Worm (Caenorhabditis elegans) whole organism, L4 larva: Measurements from ENCODE around the gene nstp-4.
A peak's percentile ranks its signal among the peaks of the same experiment; 100 is the strongest.

Experiments used
- F26F4.8 ChIP-seq: fragments of 200-800 bp; sonication (Bioruptor generic); conservative IDR thresholded peaks from 2 replicates; pipeline ENCODE4 v1.3.6; 2022; ENCODE audit warnings: missing genetic modification characterization, missing compliant biosample characterization
- F37D6.2 ChIP-seq: sonication (generic microtip); optimal IDR thresholded peaks from 2 replicates; lab custom pipeline; 2016; ENCODE audit warnings: mild to moderate bottlenecking, missing genetic modification characterization, missing compliant biosample characterization
- T20F7.1 ChIP-seq: fragments of 200-800 bp; sonication (Bioruptor generic); optimal IDR thresholded peaks from 2 replicates; lab custom pipeline; 2018; ENCODE audit warnings: mild to moderate bottlenecking, missing genetic modification characterization, missing compliant biosample characterization
- Y105C5A.15 ChIP-seq: fragments of 200-800 bp; sonication (Bioruptor generic); IDR thresholded peaks from 2 replicates; pipeline ENCODE4 v1.3.6; 2022; ENCODE audit warnings: missing genetic modification characterization, missing compliant biosample characterization
- Y48G9A.11 ChIP-seq: fragments of 200-800 bp; sonication (Bioruptor generic); IDR thresholded peaks from 2 replicates; pipeline ENCODE4 v1.3.6; 2022; ENCODE audit warnings: missing genetic modification reagents, missing genetic modification characterization, missing compliant biosample characterization
- aha-1 ChIP-seq: fragments of 150-350 bp; peaks from one replicate; lab custom pipeline; 2014; ENCODE audit warnings: missing biosample characterization, missing genetic modification characterization
- ama-1 ChIP-seq: fragments of 150-350 bp; optimal IDR thresholded peaks from 2 replicates; lab custom pipeline; 2014; ENCODE audit warnings: inconsistent platforms, mixed read lengths
- attf-4 ChIP-seq: sonication (generic microtip); optimal IDR thresholded peaks from 3 replicates; lab custom pipeline; 2017; ENCODE audit warnings: missing biosample characterization, missing genetic modification characterization
- ceh-20 ChIP-seq: fragments of 200-800 bp; sonication (Bioruptor generic); IDR thresholded peaks from 2 replicates; pipeline ENCODE4 v1.3.6; 2022; ENCODE audit warnings: missing genetic modification reagents, missing genetic modification characterization, missing compliant biosample characterization
- ceh-32 ChIP-seq: sonication (generic microtip); optimal IDR thresholded peaks from 2 replicates; lab custom pipeline; 2016; ENCODE audit warnings: mild to moderate bottlenecking, missing genetic modification characterization, missing compliant biosample characterization; ENCODE audit not compliant: poor library complexity
- ceh-62 ChIP-seq: sonication (generic microtip); optimal IDR thresholded peaks from 2 replicates; lab custom pipeline; 2017; ENCODE audit warnings: missing biosample characterization, missing genetic modification characterization
- ceh-82 ChIP-seq: sonication (generic microtip); optimal IDR thresholded peaks from 2 replicates; lab custom pipeline; 2017; ENCODE audit warnings: missing biosample characterization, missing genetic modification characterization
- cey-2 ChIP-seq: sonication (generic microtip); optimal IDR thresholded peaks from 3 replicates; lab custom pipeline; 2017; ENCODE audit warnings: missing genetic modification characterization, mild to moderate bottlenecking, missing compliant biosample characterization, antibody characterized with exemption, borderline replicate concordance; ENCODE audit not compliant: insufficient read depth
- daf-12 ChIP-seq: fragments of 150-350 bp; optimal IDR thresholded peaks from 2 replicates; lab custom pipeline; 2014; ENCODE audit warnings: missing biosample characterization, missing genetic modification reagents, missing genetic modification characterization
- daf-16 ChIP-seq, 3 experiments: sonication (generic microtip); optimal IDR thresholded peaks; 2 replicates each; lab custom pipeline; 2016 to 2017; ENCODE audit warnings: missing genetic modification characterization in 3 of 3, missing genetic modification reagents in 3 of 3, mild to moderate bottlenecking in 2 of 3, missing compliant biosample characterization in 2 of 3, missing biosample characterization in 1 of 3, moderate library complexity in 1 of 3
- dmd-6 ChIP-seq: fragments of 200-800 bp; sonication (Bioruptor generic); IDR thresholded peaks from 2 replicates; pipeline ENCODE4 v1.3.6; 2022; ENCODE audit warnings: missing genetic modification reagents, missing genetic modification characterization, missing compliant biosample characterization
- dmd-8 ChIP-seq: fragments of 200-800 bp; sonication (Bioruptor generic); IDR thresholded peaks from 2 replicates; pipeline ENCODE4 v1.3.6; 2022; ENCODE audit warnings: missing genetic modification characterization, missing compliant biosample characterization
- dpl-1 ChIP-seq: fragments of 150-350 bp; optimal IDR thresholded peaks from 2 replicates; lab custom pipeline; 2014; ENCODE audit warnings: missing biosample characterization, missing genetic modification reagents, missing genetic modification characterization
- fkh-10 ChIP-seq: fragments of 150-350 bp; optimal IDR thresholded peaks from 2 replicates; lab custom pipeline; 2014; ENCODE audit warnings: missing biosample characterization, missing genetic modification reagents, missing genetic modification characterization
- hif-1 ChIP-seq, 2 experiments: sonication (generic microtip); optimal IDR thresholded peaks; 2 replicates each; lab custom pipeline; 2016 to 2017; ENCODE audit warnings: missing compliant biosample characterization in 2 of 2, missing genetic modification characterization in 2 of 2, missing genetic modification reagents in 2 of 2, missing genotype in 2 of 2, mild to moderate bottlenecking in 1 of 2
- hlh-30 ChIP-seq: sonication (generic microtip); optimal IDR thresholded peaks from 2 replicates; lab custom pipeline; 2017; ENCODE audit warnings: antibody characterized with exemption, mild to moderate bottlenecking, missing genetic modification characterization, missing compliant biosample characterization; ENCODE audit not compliant: insufficient read depth
- lin-1 ChIP-seq: fragments of 200-800 bp; sonication (Bioruptor generic); IDR thresholded peaks from 2 replicates; pipeline ENCODE4 v1.3.6; 2022; ENCODE audit warnings: missing genetic modification reagents, missing genetic modification characterization, missing compliant biosample characterization
- lin-15B ChIP-seq: fragments of 150-350 bp; sonication (generic microtip); optimal IDR thresholded peaks from 3 replicates; lab custom pipeline; 2014; ENCODE audit warnings: missing biosample characterization, missing genetic modification characterization
- lin-38 ChIP-seq: fragments of 200-800 bp; sonication (Bioruptor generic); IDR thresholded peaks from 2 replicates; pipeline ENCODE4 v1.3.6; 2022; ENCODE audit warnings: missing genetic modification reagents, missing genetic modification characterization, missing compliant biosample characterization
- lir-3 ChIP-seq: sonication (generic microtip); optimal IDR thresholded peaks from 2 replicates; lab custom pipeline; 2016; ENCODE audit warnings: mild to moderate bottlenecking, missing genetic modification characterization, missing compliant biosample characterization
- mdl-1 ChIP-seq, 2 experiments: fragments of 150-350 bp in 1 of 2; sonication (generic microtip) in 1 of 2; optimal IDR thresholded peaks; 2 replicates each; lab custom pipeline; 2014 to 2017; ENCODE audit warnings: missing biosample characterization in 2 of 2, missing genetic modification characterization in 2 of 2
- mxl-3 ChIP-seq: fragments of 200-800 bp; sonication (Bioruptor generic); optimal IDR thresholded peaks from 2 replicates; lab custom pipeline; 2018; ENCODE audit warnings: mild to moderate bottlenecking, missing genetic modification characterization, missing compliant biosample characterization
- nhr-10 ChIP-seq: fragments of 150-350 bp; optimal IDR thresholded peaks from 2 replicates; lab custom pipeline; 2014; ENCODE audit warnings: missing biosample characterization, missing genetic modification characterization
- nhr-102 ChIP-seq: sonication (generic microtip); optimal IDR thresholded peaks from 2 replicates; lab custom pipeline; 2016; ENCODE audit warnings: mild to moderate bottlenecking, missing genetic modification characterization, moderate library complexity, missing compliant biosample characterization
- nhr-11 ChIP-seq: fragments of 150-350 bp; optimal IDR thresholded peaks from 2 replicates; lab custom pipeline; 2014; ENCODE audit warnings: missing biosample characterization, missing genetic modification characterization
- nhr-237 ChIP-seq: sonication (generic microtip); optimal IDR thresholded peaks from 2 replicates; lab custom pipeline; 2017; ENCODE audit warnings: missing biosample characterization, missing genetic modification characterization
- nhr-25 ChIP-seq: sonication (generic microtip); optimal IDR thresholded peaks from 2 replicates; lab custom pipeline; 2017; ENCODE audit warnings: missing genetic modification characterization, mild to moderate bottlenecking, missing compliant biosample characterization, antibody characterized with exemption, moderate library complexity, borderline replicate concordance; ENCODE audit not compliant: insufficient read depth
- nhr-41 ChIP-seq: fragments of 200-800 bp; sonication (Bioruptor generic); IDR thresholded peaks from 2 replicates; pipeline ENCODE4 v1.3.6; 2022; ENCODE audit warnings: missing genetic modification reagents, missing genetic modification characterization, missing compliant biosample characterization
- nhr-42 ChIP-seq: fragments of 200-800 bp; sonication (Bioruptor generic); IDR thresholded peaks from 2 replicates; pipeline ENCODE4 v1.3.6; 2022; ENCODE audit warnings: missing genetic modification characterization, missing compliant biosample characterization
- php-3 ChIP-seq: fragments of 200-800 bp; sonication (Bioruptor generic); IDR thresholded peaks from 2 replicates; pipeline ENCODE4 v1.3.6; 2022; ENCODE audit warnings: missing genetic modification reagents, missing genetic modification characterization, missing compliant biosample characterization
- pqm-1 ChIP-seq: sonication (generic microtip); optimal IDR thresholded peaks from 2 replicates; lab custom pipeline; 2017; ENCODE audit warnings: missing biosample characterization, missing genetic modification characterization
- tag-97 ChIP-seq: fragments of 200-800 bp; sonication (Bioruptor generic); IDR thresholded peaks from 2 replicates; pipeline ENCODE4 v1.3.6; 2022; ENCODE audit warnings: missing genetic modification characterization, missing compliant biosample characterization
- unc-130 ChIP-seq: sonication (generic microtip); optimal IDR thresholded peaks from 2 replicates; lab custom pipeline; 2016; ENCODE audit warnings: missing genetic modification reagents, missing genetic modification characterization, missing compliant biosample characterization
- unc-62 ChIP-seq, 3 experiments: fragments of 150-350 bp in 1 of 3; sonication (generic microtip); optimal IDR thresholded peaks in 2 of 3; peaks in 1 of 3; 1 replicate in 1 of 3; 2 replicates in 2 of 3; lab custom pipeline; 2014 to 2017; ENCODE audit warnings: missing biosample characterization in 3 of 3, missing genetic modification characterization in 3 of 3, missing genetic modification reagents in 3 of 3, missing genotype in 1 of 3
- vab-7 ChIP-seq: fragments of 200-800 bp; sonication (Bioruptor generic); IDR thresholded peaks from 2 replicates; pipeline ENCODE4 v1.3.6; 2022; ENCODE audit warnings: missing genetic modification reagents, missing genetic modification characterization, missing compliant biosample characterization
- zag-1 ChIP-seq: fragments of 150-350 bp; optimal IDR thresholded peaks from 2 replicates; lab custom pipeline; 2014; ENCODE audit warnings: missing biosample characterization, missing genetic modification characterization
- zfp-2 ChIP-seq: sonication (generic microtip); optimal IDR thresholded peaks from 2 replicates; lab custom pipeline; 2016; ENCODE audit warnings: mild to moderate bottlenecking, missing genetic modification characterization, missing compliant biosample characterization

nstp-4 gene

ce11 chrII:387844-388355 lies 733 bp upstream of the nstp-4 start:
- TF ChIP-seq dmd-8 (GFP tag; lab: Robert Waterston, UW) (no peak), mdl-1 (tag; optimal IDR thresholded peaks at IDR 0.05; lab: Kevin White, UChicago) (no peak), Y48G9A.11 (GFP tag; lab: Robert Waterston, UW) (no peak), fkh-10 (GFP tag; lab: Kevin White, UChicago) (no peak), lin-15B (no peak), F26F4.8 (GFP tag; lab: Robert Waterston, UW) (no peak), nhr-102 (no peak), mxl-3 (no peak), vab-7 (GFP tag; lab: Robert Waterston, UW) (no peak), nhr-42 (GFP tag; lab: Robert Waterston, UW) (no peak), daf-12 (no peak), ama-1 (lab: Kevin White, UChicago) (peak; percentile 53), ceh-20 (GFP tag; lab: Robert Waterston, UW) (no peak), attf-4 (tag; lab: Kevin White, UChicago) (no peak), lir-3 (no peak), ceh-32 (tag; lab: Kevin White, UChicago) (no peak), dpl-1 (GFP tag; lab: Kevin White, UChicago) (no peak), hif-1 (tag; optimal IDR thresholded peaks at IDR 0.05; lab: Kevin White, UChicago) (peak in 1 of 2 experiments; percentile 8), zfp-2 (no peak), nhr-41 (GFP tag; lab: Robert Waterston, UW) (no peak), lin-1 (GFP tag; lab: Robert Waterston, UW) (no peak), nhr-10 (tag; lab: Kevin White, UChicago) (no peak), cey-2 (tag; lab: Kevin White, UChicago) (no peak), unc-130 (GFP tag; lab: Kevin White, UChicago) (no peak), hlh-30 (tag; lab: Kevin White, UChicago) (no peak), php-3 (no peak), nhr-25 (no peak), ceh-62 (no peak), lin-38 (GFP tag; lab: Robert Waterston, UW) (0 out of 2 replicates have a peak, but pooled peaks have one; percentile 15), Y105C5A.15 (GFP tag; lab: Robert Waterston, UW) (no peak), nhr-11 (tag; lab: Kevin White, UChicago) (no peak), nhr-237 (tag; lab: Kevin White, UChicago) (no peak), aha-1 (tag; lab: Kevin White, UChicago) (peak; percentile 37), daf-16 (GFP tag; optimal IDR thresholded peaks at IDR 0.05; lab: Kevin White, UChicago) (no peak), daf-16 (tag; optimal IDR thresholded peaks at IDR 0.05; lab: Kevin White, UChicago) (peak; percentile 76), pqm-1 (tag; lab: Kevin White, UChicago) (no peak), tag-97 (GFP tag; lab: Robert Waterston, UW) (no peak)

- no peak for TF ChIP-seq ceh-82 (tag; lab: Kevin White, UChicago)
- no peak for TF ChIP-seq dmd-6 (GFP tag; lab: Robert Waterston, UW)
- no peak for TF ChIP-seq unc-62 (GFP tag; optimal IDR thresholded peaks at IDR 0.05 in 1 of 2; lab: Kevin White, UChicago)
- TF ChIP-seq unc-62 (tag; optimal IDR thresholded peaks at IDR 0.05; lab: Kevin White, UChicago), result no peak
- TF ChIP-seq T20F7.1 (GFP tag; lab: Kevin White, UChicago), result no peak
- no peak for TF ChIP-seq zag-1 (tag; lab: Kevin White, UChicago)
- TF ChIP-seq F37D6.2 (tag; lab: Kevin White, UChicago), result no peak
Observed at ce11 chrII:399321-399720, 10.7 kb downstream of the nstp-4 start, which contains the start of gene C03H5.6. Gene C03H5.6 (minus strand): TSS chrII:399421.
